Worm (Caenorhabditis elegans) whole organism, L2 larva: ENCODE data around the gene M28.4.

Experiments
- Y55F3AM.14 ChIP-seq: fragments of 200-800 bp; sonication (Bioruptor generic); optimal IDR thresholded peaks from 2 replicates; lab custom pipeline; 2018; ENCODE audit warnings: mild to moderate bottlenecking, missing genetic modification characterization, missing compliant biosample characterization
- ZK546.5 ChIP-seq: sonication (generic microtip); optimal IDR thresholded peaks from 2 replicates; lab custom pipeline; 2017; ENCODE audit warnings: missing biosample characterization, missing genetic modification characterization
- alr-1 ChIP-seq: fragments of 150-350 bp; optimal IDR thresholded peaks from 2 replicates; lab custom pipeline; 2014; ENCODE audit warnings: missing biosample characterization, missing genetic modification characterization
- aly-2 ChIP-seq: fragments of 150-350 bp; optimal IDR thresholded peaks from 2 replicates; lab custom pipeline; 2014; ENCODE audit warnings: missing biosample characterization, missing genetic modification characterization
- ama-1 ChIP-seq: fragments of 150-350 bp; optimal IDR thresholded peaks from 2 replicates; lab custom pipeline; 2018; ENCODE audit warnings: inconsistent platforms
- blmp-1 ChIP-seq: sonication (generic microtip); optimal IDR thresholded peaks from 2 replicates; lab custom pipeline; 2017; ENCODE audit warnings: missing genetic modification characterization, mild to moderate bottlenecking, missing compliant biosample characterization, antibody characterized with exemption, moderate library complexity; ENCODE audit not compliant: insufficient read depth
- ceh-82 ChIP-seq: fragments of 150-350 bp; optimal IDR thresholded peaks from 2 replicates; lab custom pipeline; 2014; ENCODE audit warnings: missing biosample characterization, missing genetic modification characterization
- crh-2 ChIP-seq: sonication (generic microtip); optimal IDR thresholded peaks from 2 replicates; lab custom pipeline; 2017; ENCODE audit warnings: missing biosample characterization, missing genetic modification characterization
- dmd-4 ChIP-seq: sonication (generic microtip); optimal IDR thresholded peaks from 2 replicates; lab custom pipeline; 2017; ENCODE audit warnings: missing biosample characterization, missing genetic modification characterization
- egl-27 ChIP-seq: sonication (generic microtip); optimal IDR thresholded peaks from 3 replicates; lab custom pipeline; 2017; ENCODE audit warnings: missing biosample characterization, missing genetic modification reagents, missing genetic modification characterization
- fos-1 ChIP-seq: fragments of 150-350 bp; optimal IDR thresholded peaks from 2 replicates; lab custom pipeline; 2014; ENCODE audit warnings: missing biosample characterization, missing genetic modification characterization
- gmeb-1 ChIP-seq: fragments of 150-350 bp; optimal IDR thresholded peaks from 2 replicates; lab custom pipeline; 2014; ENCODE audit warnings: missing biosample characterization, missing genetic modification characterization
- lin-39 ChIP-seq: fragments of 150-350 bp; optimal IDR thresholded peaks from 2 replicates; lab custom pipeline; 2014; ENCODE audit warnings: missing biosample characterization, missing genetic modification reagents, missing genetic modification characterization
- lsy-2 ChIP-seq, 2 experiments: fragments of 150-350 bp in 1 of 2; sonication (generic microtip) in 1 of 2; optimal IDR thresholded peaks; 2 replicates each; lab custom pipeline; 2014 to 2017; ENCODE audit warnings: missing biosample characterization in 2 of 2, missing genetic modification characterization in 2 of 2
- mdl-1 ChIP-seq, 2 experiments: fragments of 150-350 bp in 1 of 2; sonication (generic microtip) in 1 of 2; optimal IDR thresholded peaks; 2 replicates each; lab custom pipeline; 2017; ENCODE audit warnings: missing biosample characterization in 2 of 2, missing genetic modification characterization in 2 of 2
- nhr-11 ChIP-seq: fragments of 150-350 bp; optimal IDR thresholded peaks from 2 replicates; lab custom pipeline; 2014; ENCODE audit warnings: missing biosample characterization, missing genetic modification characterization
- nhr-129 ChIP-seq: fragments of 150-350 bp; optimal IDR thresholded peaks from 2 replicates; lab custom pipeline; 2014; ENCODE audit warnings: missing biosample characterization, missing genetic modification characterization
- nhr-21 ChIP-seq: fragments of 150-350 bp; optimal IDR thresholded peaks from 2 replicates; lab custom pipeline; 2014; ENCODE audit warnings: missing biosample characterization, missing genetic modification characterization
- nhr-237 ChIP-seq: fragments of 150-350 bp; optimal IDR thresholded peaks from 2 replicates; lab custom pipeline; 2014; ENCODE audit warnings: missing biosample characterization, missing genetic modification characterization
- nhr-6 ChIP-seq: fragments of 150-350 bp; optimal IDR thresholded peaks from 2 replicates; lab custom pipeline; 2014; ENCODE audit warnings: missing biosample characterization, missing genetic modification characterization
- nhr-77 ChIP-seq: fragments of 150-350 bp; optimal IDR thresholded peaks from 2 replicates; lab custom pipeline; 2014; ENCODE audit warnings: missing biosample characterization, missing genetic modification characterization
- peb-1 ChIP-seq: fragments of 150-350 bp; optimal IDR thresholded peaks from 2 replicates; lab custom pipeline; 2014; ENCODE audit warnings: missing biosample characterization, missing genetic modification characterization
- sem-4 ChIP-seq: fragments of 150-350 bp; optimal IDR thresholded peaks from 2 replicates; lab custom pipeline; 2014; ENCODE audit warnings: missing biosample characterization, missing genetic modification reagents, missing genetic modification characterization
- skn-1 ChIP-seq: sonication (generic microtip); optimal IDR thresholded peaks from 2 replicates; lab custom pipeline; 2017; ENCODE audit warnings: missing biosample characterization, missing genetic modification characterization
- sma-9 ChIP-seq, 2 experiments: fragments of 150-350 bp in 1 of 2; sonication (generic microtip) in 1 of 2; optimal IDR thresholded peaks; 2 replicates each; lab custom pipeline; 2014 to 2016; ENCODE audit warnings: missing genetic modification characterization in 2 of 2, mild to moderate bottlenecking in 1 of 2, missing biosample characterization in 1 of 2, missing compliant biosample characterization in 1 of 2, missing genetic modification reagents in 1 of 2, moderate library complexity in 1 of 2
- snpc-4 ChIP-seq: fragments of 150-350 bp; optimal IDR thresholded peaks from 2 replicates; lab custom pipeline; 2014; ENCODE audit warnings: missing biosample characterization, missing genetic modification characterization
- unc-39 ChIP-seq: fragments of 150-350 bp; optimal IDR thresholded peaks from 2 replicates; lab custom pipeline; 2014; ENCODE audit warnings: missing biosample characterization, missing genetic modification characterization
- unc-62 ChIP-seq: fragments of 150-350 bp; optimal IDR thresholded peaks from 2 replicates; lab custom pipeline; 2014; ENCODE audit warnings: missing biosample characterization, missing genetic modification reagents, missing genetic modification characterization
- zag-1 ChIP-seq: fragments of 150-350 bp; optimal IDR thresholded peaks from 2 replicates; lab custom pipeline; 2014; ENCODE audit warnings: missing biosample characterization, missing genetic modification characterization
- ztf-1 ChIP-seq: fragments of 200-800 bp; sonication (Bioruptor generic); conservative IDR thresholded peaks from 2 replicates; pipeline ENCODE4 v1.3.6; 2022; ENCODE audit warnings: missing genetic modification characterization, missing compliant biosample characterization
- ztf-11 ChIP-seq: sonication (generic microtip); optimal IDR thresholded peaks from 2 replicates; lab custom pipeline; 2017; ENCODE audit warnings: missing biosample characterization, missing genetic modification characterization
- ztf-4 ChIP-seq: fragments of 150-350 bp; optimal IDR thresholded peaks from 2 replicates; lab custom pipeline; 2014; ENCODE audit warnings: missing biosample characterization, missing genetic modification characterization

Gene M28.4

ce11 chrII:10643403-10643802, at the start of gene M28.4:
TSS of gene M28.4 (plus strand) at chrII:10643703.
- TF ChIP-seq nhr-237 (tag; lab: Kevin White, UChicago) (no peak), unc-62 (GFP tag; lab: Kevin White, UChicago) (no peak)
- TF ChIP-seq, all 48 proteins: peak for 0

ce11 chrII:10594312-10594711, 49.2 kb upstream of the M28.4 start:
- TF ChIP-seq sma-9 (GFP tag; optimal IDR thresholded peaks at IDR 0.05; lab: Kevin White, UChicago): no peak
- no peak for TF ChIP-seq sma-9 (tag; optimal IDR thresholded peaks at IDR 0.05; lab: Kevin White, UChicago)
- TF ChIP-seq aly-2: no peak
- no peak for TF ChIP-seq blmp-1 (tag; lab: Kevin White, UChicago)
- TF ChIP-seq ztf-11 (tag; lab: Kevin White, UChicago): no peak
- TF ChIP-seq gmeb-1 (tag; lab: Kevin White, UChicago): no peak
- TF ChIP-seq unc-62 (GFP tag; lab: Kevin White, UChicago): no peak
- no peak for TF ChIP-seq ama-1
- TF ChIP-seq nhr-6: no peak
- TF ChIP-seq peb-1 (tag; lab: Kevin White, UChicago): no peak
- TF ChIP-seq snpc-4: no peak
- no peak for TF ChIP-seq nhr-21
- TF ChIP-seq lsy-2 (tag; optimal IDR thresholded peaks at IDR 0.05; lab: Kevin White, UChicago): no peak
- no peak for TF ChIP-seq lin-39 (tag; lab: Kevin White, UChicago)
- TF ChIP-seq skn-1: no peak
- TF ChIP-seq egl-27 (tag; lab: Kevin White, UChicago): no peak
- no peak for TF ChIP-seq unc-39 (tag; lab: Kevin White, UChicago)
- no peak for TF ChIP-seq nhr-129 (tag; lab: Kevin White, UChicago)
- TF ChIP-seq mdl-1 (tag; optimal IDR thresholded peaks at IDR 0.05; lab: Kevin White, UChicago): no peak
- TF ChIP-seq crh-2 (tag; lab: Kevin White, UChicago): no peak

- TF ChIP-seq aly-2: no peak
- TF ChIP-seq egl-27 (tag; lab: Kevin White, UChicago): no peak
- peak; percentile 74 for TF ChIP-seq fos-1 (tag; lab: Kevin White, UChicago)
- peak; percentile 54 for TF ChIP-seq crh-2 (tag; lab: Kevin White, UChicago)
- TF ChIP-seq, all 48 proteins: peak for 2
Measured at ce11 chrII:10594758-10595157, 48.7 kb upstream of the M28.4 start, which contains the start of gene C14A4.6. TSS of gene C14A4.6 (minus strand) at chrII:10594776.

- TF ChIP-seq dmd-4 (tag; lab: Kevin White, UChicago) (no peak), nhr-6 (no peak), fos-1 (tag; lab: Kevin White, UChicago) (peak; percentile 37)
Measured at ce11 chrII:10596462-10596861, 47.0 kb upstream of the M28.4 start, which contains the start of gene C14A4.7. TSS of gene C14A4.7 (minus strand) at chrII:10596562.

ce11 chrII:10598039-10598438, 45.5 kb upstream of the M28.4 start, which contains the start of gene C14A4.8:
TSS of gene C14A4.8 (minus strand) at chrII:10598139.
- TF ChIP-seq ztf-4 (tag; lab: Kevin White, UChicago) (no peak), ZK546.5 (no peak), zag-1 (tag; lab: Kevin White, UChicago) (no peak), blmp-1 (tag; lab: Kevin White, UChicago) (no peak), egl-27 (tag; lab: Kevin White, UChicago) (no peak), nhr-77 (tag; lab: Kevin White, UChicago) (no peak), ceh-82 (tag; lab: Kevin White, UChicago) (no peak), nhr-11 (tag; lab: Kevin White, UChicago) (no peak), unc-62 (GFP tag; lab: Kevin White, UChicago) (no peak), lsy-2 (tag; optimal IDR thresholded peaks at IDR 0.05; lab: Kevin White, UChicago) (no peak), Y55F3AM.14 (no peak), nhr-129 (tag; lab: Kevin White, UChicago) (no peak), fos-1 (tag; lab: Kevin White, UChicago) (no peak), sem-4 (tag; lab: Kevin White, UChicago) (no peak), gmeb-1 (tag; lab: Kevin White, UChicago) (no peak), ztf-1 (GFP tag; lab: Robert Waterston, UW) (no peak), alr-1 (tag; lab: Kevin White, UChicago) (no peak)
- TF ChIP-seq, all 48 proteins: peak for 0

ce11 chrII:10598970-10599369, 44.5 kb upstream of the M28.4 start, which contains the start of gene C14A4.9:
TSS of gene C14A4.9 (plus strand) at chrII:10599337.
- TF ChIP-seq ZK546.5 (no peak), blmp-1 (tag; lab: Kevin White, UChicago) (peak; percentile 26)
